Fruit fly (Drosophila melanogaster): Measurements from ENCODE around the gene Fad2.
A peak's percentile ranks its signal among the peaks of the same experiment; 100 is the strongest.

The Fad2 gene

dm6 chr3L:11061200-11061599 is 37.9 kb downstream of the Fad2 start, which contains the start of the genes CG6321 and Blos2 (continued):
- TF ChIP-seq NfI (GFP tag; optimal IDR thresholded peaks at IDR 0.05) (peak; percentile 66), HLH3B (GFP tag; IDR thresholded peaks at IDR 0.05) (peak; percentile 68), croc (GFP tag; conservative IDR thresholded peaks at IDR 0.05) (peak; percentile 48; the same call in 2 of the 3 replicates), Hr3 (GFP tag; optimal IDR thresholded peaks at IDR 0.05) (peak; percentile 69), Dfd (GFP tag; optimal IDR thresholded peaks at IDR 0.05) (no peak), sima (GFP tag; optimal IDR thresholded peaks at IDR 0.05) (no peak), wek (GFP tag; optimal IDR thresholded peaks at IDR 0.05) (peak; percentile 33), Lpt (GFP tag; optimal IDR thresholded peaks at IDR 0.05) (no peak), CG30020 (tag; optimal IDR thresholded peaks at IDR 0.05) (peak; percentile 43), toy (GFP tag; IDR thresholded peaks at IDR 0.05) (no peak), slbo (GFP tag; IDR thresholded peaks at IDR 0.05) (peak; percentile 68), ro (GFP tag; IDR thresholded peaks at IDR 0.05) (no peak), CG6854 (GFP tag; optimal IDR thresholded peaks at IDR 0.05) (peak; percentile 80), z (GFP tag; IDR thresholded peaks at IDR 0.05) (no peak), CG2678 (tag; optimal IDR thresholded peaks at IDR 0.05) (peak; percentile 89), CG4360 (GFP tag; IDR thresholded peaks at IDR 0.05) (no peak), Awh (GFP tag; IDR thresholded peaks at IDR 0.05) (no peak; the same call in 1 of the 2 replicates), CG17829 (tag; optimal IDR thresholded peaks at IDR 0.05) (peak; percentile 82), CG5953 (GFP tag; IDR thresholded peaks at IDR 0.05) (no peak), pita (GFP tag; optimal IDR thresholded peaks at IDR 0.05) (no peak), unpg (GFP tag; optimal IDR thresholded peaks at IDR 0.05) (peak; percentile 87), CG1233 (GFP tag; optimal IDR thresholded peaks at IDR 0.05) (peak; percentile 64), Doc3 (GFP tag; IDR thresholded peaks at IDR 0.05; ENCODE audit: partially characterized antibody) (no peak), CG17802 (tag; optimal IDR thresholded peaks at IDR 0.05) (no peak), CG14667 (GFP tag; IDR thresholded peaks at IDR 0.05) (no peak), CG14050 (GFP tag; IDR thresholded peaks at IDR 0.05) (peak; percentile 49; the same call in 1 of the 3 replicates), CG8944 (GFP tag; optimal IDR thresholded peaks at IDR 0.05) (no peak), sob (GFP tag; IDR thresholded peaks at IDR 0.05) (peak; percentile 76), Sox102F (GFP tag; optimal IDR thresholded peaks at IDR 0.05) (peak; percentile 78), CG11085 (GFP tag; IDR thresholded peaks at IDR 0.05) (no peak), tup (GFP tag; optimal IDR thresholded peaks at IDR 0.05) (no peak), CG18011 (GFP tag; optimal IDR thresholded peaks at IDR 0.05) (peak; percentile 17), CG8388 (GFP tag; optimal IDR thresholded peaks at IDR 0.05) (peak; percentile 77), CG10565 (GFP tag; optimal IDR thresholded peaks at IDR 0.05) (no peak), Neu2 (GFP tag; optimal IDR thresholded peaks at IDR 0.05; ENCODE audit: borderline replicate concordance) (no peak), D19A (tag; optimal IDR thresholded peaks at IDR 0.05) (peak; percentile 93), CG33557 (GFP tag; optimal IDR thresholded peaks at IDR 0.05) (peak; percentile 59), dati (GFP tag; IDR thresholded peaks at IDR 0.05) (no peak), Max (GFP tag; optimal IDR thresholded peaks at IDR 0.05) (peak; percentile 67), Mes4 (GFP tag; optimal IDR thresholded peaks at IDR 0.05) (peak; percentile 20), Hmr (GFP tag; optimal IDR thresholded peaks at IDR 0.05) (peak; percentile 82), dpn (GFP tag; optimal IDR thresholded peaks at IDR 0.05) (peak; percentile 69 to 77), CG7556 (GFP tag; optimal IDR thresholded peaks at IDR 0.05) (peak; percentile 79), CG10366 (GFP tag; IDR thresholded peaks at IDR 0.05) (peak; percentile 46), kni (GFP tag; optimal IDR thresholded peaks at IDR 0.05) (no peak), Jarid2 (GFP tag; optimal IDR thresholded peaks at IDR 0.05) (no peak), CG7839 (tag; optimal IDR thresholded peaks at IDR 0.05) (peak; percentile 94), CG6689 (GFP tag; IDR thresholded peaks at IDR 0.05) (peak; percentile 72), CG3065 (GFP tag; optimal IDR thresholded peaks at IDR 0.05) (no peak), B-H1 (GFP tag; IDR thresholded peaks at IDR 0.05) (peak; percentile 27; the same call in 1 of the 3 replicates), gce (GFP tag; IDR thresholded peaks at IDR 0.05) (0 out of 3 replicates have a peak, but pooled peaks have one; percentile 5)
